Fruit fly (Drosophila melanogaster) whole organism, embryonic: ENCODE data around the gene CG31775.
A peak's percentile ranks its signal among the peaks of the same experiment; 100 is the strongest.
"Not testable (repeated sequence)": the region's sequence is repeated elsewhere in the genome, so short reads cannot be mapped to it uniquely, and the experiment has no call there.

Experiments used
- CG11504 ChIP-seq: fragments of 200-800 bp; sonication (Bioruptor generic); optimal IDR thresholded peaks from 3 replicates; lab custom pipeline; 2019; ENCODE audit warnings: missing biosample characterization, mild to moderate bottlenecking, missing genetic modification characterization, moderate library complexity
- CG16815 ChIP-seq: fragments of 200-800 bp; sonication (Bioruptor generic); optimal IDR thresholded peaks from 3 replicates; lab custom pipeline; 2017; ENCODE audit warnings: missing biosample characterization, mild to moderate bottlenecking, missing genetic modification characterization
- CG18011 ChIP-seq: fragments of 200-800 bp; sonication (Bioruptor generic); optimal IDR thresholded peaks from 2 replicates; lab custom pipeline; 2017; ENCODE audit warnings: missing biosample characterization, missing genetic modification characterization, mild to moderate bottlenecking, moderate library complexity, missing genotype
- CG2116 ChIP-seq: fragments of 200-800 bp; sonication (Bioruptor generic); optimal IDR thresholded peaks from 3 replicates; lab custom pipeline; 2018; ENCODE audit warnings: missing biosample characterization, mild to moderate bottlenecking, missing genetic modification characterization
- CG4730 ChIP-seq: fragments of 200-800 bp; sonication (Bioruptor generic); IDR thresholded peaks from 2 replicates; pipeline ENCODE4 v1.3.6; 2022; ENCODE audit warnings: missing biosample characterization, missing genetic modification characterization
- CG4820 ChIP-seq: fragments of 200-800 bp; sonication (Bioruptor generic); optimal IDR thresholded peaks from 3 replicates; lab custom pipeline; 2016; ENCODE audit warnings: missing biosample characterization, missing genetic modification characterization
- CG8765 ChIP-seq: fragments of 200-800 bp; sonication (Bioruptor generic); IDR thresholded peaks from 2 replicates; pipeline ENCODE4 v1.3.6; 2022; ENCODE audit warnings: missing biosample characterization, missing genetic modification characterization
- CHES-1-like ChIP-seq: fragments of 200-800 bp; sonication (Bioruptor generic); optimal IDR thresholded peaks from 2 replicates; lab custom pipeline; 2016; ENCODE audit warnings: missing biosample characterization, missing genetic modification characterization
- CkIIα-i1 ChIP-seq: fragments of 200-800 bp; sonication (Bioruptor generic); IDR thresholded peaks from 2 replicates; pipeline ENCODE4 v1.3.6; 2022; ENCODE audit warnings: missing biosample characterization, missing genetic modification characterization
- Dad ChIP-seq: fragments of 200-800 bp; sonication (Bioruptor generic); optimal IDR thresholded peaks from 3 replicates; lab custom pipeline; 2016; ENCODE audit warnings: missing biosample characterization, missing genetic modification characterization
- Ets65A ChIP-seq: fragments of 200-800 bp; sonication (Bioruptor generic); peaks from one replicate; lab custom pipeline; 2016; ENCODE audit warnings: missing biosample characterization, missing genetic modification characterization
- Fer1 ChIP-seq: fragments of 200-800 bp; sonication (Bioruptor generic); optimal IDR thresholded peaks from 2 replicates; lab custom pipeline; 2017; ENCODE audit warnings: missing biosample characterization, mild to moderate bottlenecking, missing genetic modification characterization
- HmgD ChIP-seq: fragments of 200-800 bp; sonication (Bioruptor generic); optimal IDR thresholded peaks from 3 replicates; lab custom pipeline; 2016; ENCODE audit warnings: missing biosample characterization, missing genetic modification characterization
- Hmr ChIP-seq: fragments of 200-800 bp; sonication (Bioruptor generic); optimal IDR thresholded peaks from 3 replicates; lab custom pipeline; 2017; ENCODE audit warnings: mild to moderate bottlenecking, missing biosample characterization, missing genetic modification reagents, missing genetic modification characterization
- MTF-1 ChIP-seq: fragments of 200-800 bp; sonication (Bioruptor generic); optimal IDR thresholded peaks from 2 replicates; lab custom pipeline; 2018; ENCODE audit warnings: missing biosample characterization, mild to moderate bottlenecking, missing genetic modification characterization, borderline replicate concordance
- Mad ChIP-seq: fragments of 200-800 bp; sonication (Bioruptor generic); optimal IDR thresholded peaks from 2 replicates; lab custom pipeline; 2016; ENCODE audit warnings: missing biosample characterization, missing genetic modification characterization
- Max ChIP-seq: fragments of 200-800 bp; sonication (Bioruptor generic); optimal IDR thresholded peaks from 2 replicates; lab custom pipeline; 2016; ENCODE audit warnings: missing biosample characterization, mild to moderate bottlenecking, missing genetic modification characterization
- Mrtf ChIP-seq: fragments of 200-800 bp; sonication (Bioruptor generic); IDR thresholded peaks from 3 replicates; pipeline ENCODE4 v1.3.6; 2022; ENCODE audit warnings: missing biosample characterization, missing genetic modification characterization
- Pdp1 ChIP-seq, 2 experiments: fragments of 200-800 bp; sonication (Bioruptor generic); optimal IDR thresholded peaks; 3 replicates each; lab custom pipeline; 2016; ENCODE audit warnings: missing biosample characterization in 2 of 2, missing genetic modification characterization in 2 of 2, mild to moderate bottlenecking in 1 of 2, moderate library complexity in 1 of 2
- Ptx1 ChIP-seq: fragments of 200-800 bp; sonication (Bioruptor generic); IDR thresholded peaks from 2 replicates; pipeline ENCODE4 v1.3.6; 2022; ENCODE audit warnings: missing biosample characterization, missing genetic modification characterization
- Sry-β ChIP-seq: fragments of 200-800 bp; sonication (Bioruptor generic); optimal IDR thresholded peaks from 2 replicates; lab custom pipeline; 2018; ENCODE audit warnings: missing biosample characterization, mild to moderate bottlenecking, missing genetic modification characterization, moderate library complexity
- Ssrp ChIP-seq: fragments of 200-800 bp; sonication (Bioruptor generic); optimal IDR thresholded peaks from 2 replicates; lab custom pipeline; 2018; ENCODE audit warnings: missing biosample characterization, mild to moderate bottlenecking, missing genetic modification characterization, moderate library complexity
- chinmo ChIP-seq: fragments of 200-800 bp; sonication (Bioruptor generic); IDR thresholded peaks from 4 replicates; pipeline ENCODE4 v1.3.6; 2022; ENCODE audit warnings: missing biosample characterization, missing genetic modification characterization; ENCODE audit not compliant: partially characterized antibody
- chn ChIP-seq: fragments of 200-800 bp; sonication (Bioruptor generic); optimal IDR thresholded peaks from 2 replicates; lab custom pipeline; 2016; ENCODE audit warnings: missing biosample characterization, missing genetic modification characterization
- croc ChIP-seq: fragments of 200-800 bp; sonication (Bioruptor generic); conservative IDR thresholded peaks from 3 replicates; pipeline ENCODE4 v1.3.6; 2022; ENCODE audit warnings: missing biosample characterization, missing genetic modification characterization
- da ChIP-seq: fragments of 200-800 bp; sonication (Bioruptor generic); optimal IDR thresholded peaks from 2 replicates; lab custom pipeline; 2016; ENCODE audit warnings: missing biosample characterization, missing genetic modification characterization
- dm ChIP-seq: fragments of 200-800 bp; sonication (Bioruptor generic); optimal IDR thresholded peaks from 3 replicates; lab custom pipeline; 2016; ENCODE audit warnings: missing biosample characterization, missing genetic modification characterization
- dysf ChIP-seq: fragments of 200-800 bp; sonication (Bioruptor generic); IDR thresholded peaks from 3 replicates; pipeline ENCODE4 v1.3.6; 2022; ENCODE audit warnings: missing biosample characterization, missing genetic modification characterization
- esg ChIP-seq: fragments of 200-800 bp; sonication (Bioruptor generic); conservative IDR thresholded peaks from 2 replicates; pipeline ENCODE4 v1.3.6; 2022; ENCODE audit warnings: missing biosample characterization, missing genetic modification characterization
- gt ChIP-seq: fragments of 200-800 bp; sonication (Bioruptor generic); IDR thresholded peaks from 2 replicates; pipeline ENCODE4 v1.3.6; 2022; ENCODE audit warnings: missing biosample characterization, missing genetic modification characterization
- jigr1 ChIP-seq: fragments of 200-800 bp; sonication (Bioruptor generic); IDR thresholded peaks from 3 replicates; pipeline ENCODE4 v1.3.6; 2022; ENCODE audit warnings: missing biosample characterization, missing genetic modification characterization
- ken ChIP-seq: fragments of 200-800 bp; sonication (Bioruptor generic); IDR thresholded peaks from 3 replicates; pipeline ENCODE4 v1.3.6; 2022; ENCODE audit warnings: missing biosample characterization, missing genetic modification characterization
- klu ChIP-seq: fragments of 200-800 bp; sonication (Bioruptor generic); IDR thresholded peaks from 2 replicates; pipeline ENCODE4 v1.3.6; 2022; ENCODE audit warnings: missing biosample characterization, missing genetic modification characterization
- org-1 ChIP-seq: fragments of 200-800 bp; sonication (Bioruptor generic); optimal IDR thresholded peaks from 2 replicates; lab custom pipeline; 2017; ENCODE audit warnings: missing biosample characterization, missing genetic modification characterization
- pb ChIP-seq: fragments of 200-800 bp; sonication (Bioruptor generic); optimal IDR thresholded peaks from 3 replicates; lab custom pipeline; 2016; ENCODE audit warnings: missing biosample characterization, missing genetic modification characterization
- sens-2 ChIP-seq: fragments of 200-800 bp; sonication (Bioruptor generic); IDR thresholded peaks from 2 replicates; pipeline ENCODE4 v1.3.6; 2022; ENCODE audit warnings: missing biosample characterization, missing genetic modification characterization
- shn ChIP-seq: fragments of 200-800 bp; sonication (Bioruptor generic); optimal IDR thresholded peaks from 3 replicates; lab custom pipeline; 2016; ENCODE audit warnings: missing biosample characterization, missing genetic modification characterization
- slou ChIP-seq: fragments of 200-800 bp; sonication (Bioruptor generic); optimal IDR thresholded peaks from 3 replicates; lab custom pipeline; 2016; ENCODE audit warnings: missing biosample characterization, missing genetic modification characterization
- sna ChIP-seq: fragments of 200-800 bp; sonication (Bioruptor generic); IDR thresholded peaks from 2 replicates; pipeline ENCODE4 v1.3.6; 2022; ENCODE audit warnings: missing biosample characterization, missing genetic modification characterization; ENCODE audit not compliant: partially characterized antibody
- tll ChIP-seq, 2 experiments: fragments of 200-800 bp in 1 of 2; fragments of >200 bp in 1 of 2; sonication (Bioruptor generic) in 1 of 2; optimal IDR thresholded peaks; 2 replicates each; lab custom pipeline; 2017 to 2019; ENCODE audit warnings: missing biosample characterization in 2 of 2, missing genetic modification characterization in 2 of 2, mild to moderate bottlenecking in 1 of 2, moderate library complexity in 1 of 2
- toy ChIP-seq: fragments of 200-800 bp; sonication (Bioruptor generic); IDR thresholded peaks from 2 replicates; pipeline ENCODE4 v1.3.6; 2022; ENCODE audit warnings: missing biosample characterization, missing genetic modification characterization
- ttk ChIP-seq: fragments of 200-800 bp; sonication (Bioruptor generic); IDR thresholded peaks from 2 replicates; pipeline ENCODE4 v2.1.2; 2022; ENCODE audit warnings: missing biosample characterization, missing genetic modification characterization
- usp ChIP-seq: fragments of >200 bp; optimal IDR thresholded peaks from 2 replicates; lab custom pipeline; 2017; ENCODE audit warnings: missing biosample characterization, missing genetic modification characterization

The CG31775 gene

DNA sequence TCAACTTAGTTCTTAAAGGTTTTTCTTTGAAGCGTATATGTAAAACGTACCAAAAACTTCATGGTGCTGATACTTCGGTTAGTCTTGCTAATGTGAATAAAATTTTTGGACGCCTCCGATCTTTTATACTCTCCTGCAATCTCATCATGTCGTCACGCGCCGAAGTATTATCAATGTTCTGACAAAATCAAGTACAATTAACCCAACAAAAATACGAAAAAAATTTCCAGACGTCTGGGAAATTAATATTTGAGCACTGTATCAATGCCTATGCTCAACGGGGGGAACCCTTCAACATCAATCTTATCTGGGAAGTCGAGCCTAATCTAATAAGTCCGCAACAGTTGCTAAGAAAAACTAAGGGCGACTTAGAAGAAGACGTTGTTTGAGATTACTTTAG, at the start of gene CG31775:
CG31775 (minus strand) TSS at position 101 of the 400 bp plus-strand sequence.
- not testable (repeated sequence) for TF ChIP-seq MTF-1 (GFP tag; lab: Kevin White, UChicago); CG2116; CG8765 (GFP tag; lab: Robert Waterston, UW)

DNA sequence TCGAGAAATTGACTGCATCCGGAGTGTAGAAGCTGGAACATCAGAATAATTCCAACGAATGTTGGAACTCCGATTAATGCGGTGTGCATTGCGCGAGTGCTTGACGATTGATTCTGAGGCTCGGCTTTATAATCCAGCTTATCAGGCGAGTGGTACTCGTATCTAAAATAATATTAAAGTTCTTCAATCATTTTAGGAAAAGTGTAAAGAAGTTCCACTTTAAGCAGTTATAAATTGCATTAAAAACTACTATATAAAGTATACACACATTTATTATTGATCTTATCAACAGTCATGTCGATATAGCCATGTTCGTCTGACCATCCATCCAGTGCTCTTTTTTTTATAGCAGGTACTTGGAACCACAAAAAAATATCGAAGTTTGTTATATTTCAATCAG, 46.9 kb upstream of the CG31775 start, which contains the start of gene CG18636:
CG18636 (minus strand) TSS at position 101 of the 400 bp plus-strand sequence.
- no peak for TF ChIP-seq ttk (GFP tag; lab: Robert Waterston, UW)
- no peak for TF ChIP-seq dm (GFP tag; lab: Kevin White, UChicago)
- no peak for TF ChIP-seq Fer1 (GFP tag; lab: Kevin White, UChicago)
- TF ChIP-seq Hmr = no peak
- no peak for TF ChIP-seq jigr1
- no peak for TF ChIP-seq org-1 (GFP tag; lab: Kevin White, UChicago)
- TF ChIP-seq Mrtf (GFP tag; lab: Robert Waterston, UW) = no peak

- TF ChIP-seq Ets65A (GFP tag; lab: Kevin White, UChicago) (peak; percentile 26), pb (GFP tag; lab: Kevin White, UChicago) (no peak)
- TF ChIP-seq, all 482 proteins: peak for 1
These were observed 37.1 kb upstream of the CG31775 start, which contains the start of gene CG4650 for dm6 chr2L:14774713-14775112. TSS of gene CG4650 (minus strand) at chr2L:14774981.

DNA sequence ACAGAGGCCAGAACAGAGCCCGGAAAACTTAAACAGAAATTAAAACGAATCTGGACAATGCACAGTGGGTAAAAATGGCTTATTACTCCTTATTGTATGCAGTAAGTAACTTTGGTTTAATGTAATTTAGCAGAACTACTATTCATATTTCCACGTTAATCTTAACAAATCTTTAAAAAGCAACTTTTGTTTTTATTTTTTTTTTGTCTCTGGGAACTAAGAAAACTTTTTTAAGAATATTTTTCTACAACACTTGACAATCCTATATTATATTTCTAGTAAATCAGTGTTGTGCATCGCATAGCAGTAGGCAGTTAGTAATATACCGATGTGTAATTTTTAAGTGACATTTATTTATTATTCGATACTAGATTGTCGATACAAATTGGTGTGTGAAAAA, 28.0 kb upstream of the CG31775 start, which contains the start of gene CG4701:
CG4701 (plus strand) TSS at position 301 of the 400 bp plus-strand sequence.
- no peak for TF ChIP-seq gt (GFP tag; lab: Robert Waterston, UW)
- no peak for TF ChIP-seq sens-2
- no peak for TF ChIP-seq da (GFP tag; lab: Kevin White, UChicago)
- no peak for TF ChIP-seq toy (GFP tag; lab: Robert Waterston, UW)
- no peak for TF ChIP-seq HmgD (GFP tag; lab: Kevin White, UChicago)
- TF ChIP-seq Ssrp (tag; lab: Kevin White, UChicago) = no peak
- TF ChIP-seq esg (GFP tag; lab: Robert Waterston, UW) = no peak
- no peak for TF ChIP-seq ken (GFP tag; lab: Robert Waterston, UW)
- TF ChIP-seq Dad (GFP tag; lab: Kevin White, UChicago) = no peak
- no peak for TF ChIP-seq chn (GFP tag; lab: Kevin White, UChicago)
- TF ChIP-seq CG18011 (GFP tag; lab: Kevin White, UChicago) = no peak

DNA sequence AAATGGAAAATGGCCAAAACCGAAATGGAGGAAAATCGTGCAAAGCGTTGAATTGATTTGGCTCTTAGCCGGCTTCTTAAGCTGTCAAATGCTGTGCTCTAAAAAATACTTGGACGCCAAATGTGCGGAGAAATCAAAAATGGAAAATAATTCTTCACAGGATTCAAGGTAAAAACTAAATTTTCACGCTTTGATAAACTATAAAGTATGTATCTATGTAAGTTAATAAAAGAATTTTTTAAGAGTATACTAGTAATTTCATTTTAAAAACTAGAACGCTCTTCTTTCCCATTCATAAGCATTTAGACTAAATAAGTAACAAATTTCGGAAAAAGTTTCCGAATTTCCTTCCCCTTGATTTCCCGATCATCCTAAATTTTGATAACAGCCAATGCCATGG, 24.9 kb upstream of the CG31775 start, which contains the start of gene CSN1a:
CSN1a (plus strand) TSS at position 301 of the 400 bp plus-strand sequence.
- no peak for TF ChIP-seq chinmo
- no peak for TF ChIP-seq dysf (GFP tag; lab: Robert Waterston, UW)
- no peak for TF ChIP-seq klu (GFP tag; lab: Robert Waterston, UW)
- no peak for TF ChIP-seq croc (GFP tag; lab: Robert Waterston, UW)
- no peak for TF ChIP-seq CG4730 (GFP tag; lab: Robert Waterston, UW)
- no peak for TF ChIP-seq tll (GFP tag; optimal IDR thresholded peaks at IDR 0.05; lab: Kevin White, UChicago)
- TF ChIP-seq, all 482 proteins: peak for 0

DNA sequence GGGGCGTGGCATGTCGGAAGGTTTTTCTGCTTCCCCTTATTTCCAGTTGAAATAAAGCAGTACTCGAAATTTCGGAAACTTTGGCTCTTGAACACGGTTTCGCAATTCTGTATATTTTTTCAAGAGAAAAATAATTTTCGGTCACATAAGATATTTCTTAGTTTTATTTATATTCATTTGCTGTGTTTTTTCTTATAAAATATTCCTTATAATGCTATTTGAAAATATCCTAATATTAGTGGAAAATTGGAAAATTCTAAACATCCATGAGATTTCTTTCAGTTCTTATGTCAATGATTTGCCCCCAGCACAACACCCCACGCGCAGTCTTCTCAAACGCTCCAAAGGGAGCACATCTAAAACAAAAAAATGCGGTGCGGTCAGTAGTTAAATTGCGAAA, 22.9 kb upstream of the CG31775 start, which contains the start of gene CG4691:
CG4691 (plus strand) TSS at position 301 of the 400 bp plus-strand sequence.
- TF ChIP-seq toy (GFP tag; lab: Robert Waterston, UW) (no peak), shn (GFP tag; lab: Kevin White, UChicago) (no peak), slou (GFP tag; lab: Kevin White, UChicago) (no peak), CG16815 (GFP tag; lab: Kevin White, UChicago) (no peak), Mad (GFP tag; lab: Kevin White, UChicago) (no peak), sna (no peak), Sry-β (GFP tag; lab: Kevin White, UChicago) (no peak), Pdp1 (GFP tag; optimal IDR thresholded peaks at IDR 0.05; lab: Kevin White, UChicago) (no peak), CG11504 (tag; lab: Kevin White, UChicago) (no peak), Ptx1 (GFP tag; lab: Robert Waterston, UW) (no peak), CG2116 (no peak), CHES-1-like (GFP tag; lab: Kevin White, UChicago) (no peak), Max (GFP tag; lab: Kevin White, UChicago) (no peak), CkIIα-i1 (no peak), CG4820 (GFP tag; lab: Kevin White, UChicago) (no peak), usp (GFP tag; lab: Kevin White, UChicago) (no peak)
